Fruit fly (Drosophila melanogaster): Measurements from ENCODE around the gene CG13728.

dm6 chr3L:17386612-17387382, 4.3 kb upstream of the CG13728 start:
- TF ChIP-seq usp (GFP tag; optimal IDR thresholded peaks at IDR 0.05) (no peak), woc (GFP tag; optimal IDR thresholded peaks at IDR 0.05) (no peak), Abd-B (GFP tag; optimal IDR thresholded peaks at IDR 0.05) (no peak)

All from whole organism, wandering third instar larva.